Fruit fly (Drosophila melanogaster): ENCODE data around the gene CG11563.

CG11563 gene

DNA sequence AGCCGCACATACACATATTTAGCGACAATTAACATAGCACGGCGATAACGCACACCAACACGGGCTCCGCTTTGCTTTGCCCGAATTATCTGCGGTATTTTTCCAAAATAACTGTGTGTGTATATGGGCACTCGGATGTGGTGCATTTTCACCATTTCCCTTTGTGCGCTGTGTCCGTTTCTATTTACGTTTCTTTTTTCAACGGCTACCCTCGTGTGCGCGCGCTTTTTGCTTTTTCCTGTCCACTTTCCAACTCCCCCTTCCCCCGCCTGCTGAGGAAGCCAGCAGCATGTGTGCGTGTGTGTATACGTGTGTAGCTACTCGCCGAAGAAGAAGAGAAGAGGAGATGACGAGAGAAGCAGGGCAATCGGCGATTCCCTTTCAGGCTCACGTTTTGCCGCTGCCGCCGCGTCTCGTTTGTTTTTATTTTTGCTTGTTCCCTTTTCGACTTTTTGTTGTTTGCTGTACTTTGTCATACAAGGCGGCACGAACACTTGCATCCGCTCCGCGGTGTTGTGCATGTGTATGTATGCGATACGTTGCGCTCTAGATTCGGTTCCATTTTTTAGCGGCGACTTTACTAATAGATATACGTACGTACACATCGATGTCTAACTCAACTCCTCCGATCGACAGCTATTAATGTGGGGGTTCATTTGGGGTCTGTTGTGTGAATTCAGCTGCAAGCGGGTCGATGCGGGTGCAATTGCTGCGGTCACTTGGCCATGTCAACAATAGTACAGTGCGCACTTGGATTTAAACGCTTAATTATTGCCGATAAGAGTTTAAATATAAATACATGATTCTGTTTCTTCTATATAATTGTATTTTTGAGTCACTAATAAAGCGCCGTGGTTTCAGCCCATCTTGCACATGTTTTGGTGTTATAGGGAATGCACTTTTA, 11.5 kb downstream of the CG11563 start (continued):
- TF ChIP-seq CG34376 (GFP tag; optimal IDR thresholded peaks at IDR 0.05) (peak; percentile 20), CG4707 (GFP tag; optimal IDR thresholded peaks at IDR 0.05) (no peak), luna (GFP tag; optimal IDR thresholded peaks at IDR 0.05) (no peak), zen2 (GFP tag; IDR thresholded peaks at IDR 0.05; ENCODE audit: partially characterized antibody) (no peak), bsh (GFP tag; optimal IDR thresholded peaks at IDR 0.05) (peak in 1 of 2 experiments; percentile 60), CG2116 (GFP tag; optimal IDR thresholded peaks at IDR 0.05) (peak; percentile 8), her (GFP tag; optimal IDR thresholded peaks at IDR 0.05) (peak; percentile 7), CG10543 (GFP tag; optimal IDR thresholded peaks at IDR 0.05) (peak; percentile 77), sd (tag; optimal IDR thresholded peaks at IDR 0.05) (peak; percentile 92), mirr (GFP tag; optimal IDR thresholded peaks at IDR 0.05) (peak; percentile 37), CG17912 (GFP tag; optimal IDR thresholded peaks at IDR 0.05) (peak; percentile 38), odd (GFP tag; optimal IDR thresholded peaks at IDR 0.05) (peak; percentile 65), CG8924 (tag; optimal IDR thresholded peaks at IDR 0.05) (peak; percentile 48), oc (tag; optimal IDR thresholded peaks at IDR 0.05) (peak; percentile 7), CG13424 (tag; optimal IDR thresholded peaks at IDR 0.05) (peak; percentile 9), Dp (GFP tag; optimal IDR thresholded peaks at IDR 0.05) (peak; percentile 58), YL-1 (GFP tag; optimal IDR thresholded peaks at IDR 0.05) (peak; percentile 51), tll (GFP tag; optimal IDR thresholded peaks at IDR 0.05) (peak in 1 of 2 experiments; percentile 77), HmgZ (tag; optimal IDR thresholded peaks at IDR 0.05) (peak; percentile 51), kah (GFP tag; optimal IDR thresholded peaks at IDR 0.05) (peak; percentile 72), Rfx (GFP tag; IDR thresholded peaks at IDR 0.05) (no peak), CG2678 (tag; optimal IDR thresholded peaks at IDR 0.05) (no peak), CG6813 (GFP tag; optimal IDR thresholded peaks at IDR 0.05) (peak; percentile 32), sug (tag; optimal IDR thresholded peaks at IDR 0.05) (peak; percentile 54), twi (tag; optimal IDR thresholded peaks at IDR 0.05) (peak; percentile 59), Vsx1 (GFP tag; optimal IDR thresholded peaks at IDR 0.05) (peak; percentile 9), br (optimal IDR thresholded peaks at IDR 0.05) (no peak), trem (tag; optimal IDR thresholded peaks at IDR 0.05) (peak; percentile 8), aop (GFP tag; IDR thresholded peaks at IDR 0.05) (no peak), fru (optimal IDR thresholded peaks at IDR 0.05) (peak; percentile 1), klu (GFP tag; IDR thresholded peaks at IDR 0.05) (no peak), CHES-1-like (GFP tag; optimal IDR thresholded peaks at IDR 0.05) (peak; percentile 33), CG7839 (tag; optimal IDR thresholded peaks at IDR 0.05) (no peak), Pdp1 (GFP tag; optimal IDR thresholded peaks at IDR 0.05) (no peak), insv (GFP tag; optimal IDR thresholded peaks at IDR 0.05) (peak in 1 of 2 experiments; percentile 13), Antp (GFP tag; optimal IDR thresholded peaks at IDR 0.05) (peak; percentile 9), CG15479 (GFP tag; optimal IDR thresholded peaks at IDR 0.05) (peak; percentile 95), nerfin-1 (tag; optimal IDR thresholded peaks at IDR 0.05) (peak; percentile 74), CG15514 (GFP tag; optimal IDR thresholded peaks at IDR 0.05) (peak; percentile 38), CG12071 (GFP tag; optimal IDR thresholded peaks at IDR 0.05) (peak; percentile 29), kni (GFP tag; optimal IDR thresholded peaks at IDR 0.05) (peak; percentile 89), gcm (GFP tag; optimal IDR thresholded peaks at IDR 0.05) (peak; percentile 80), CG13296 (GFP tag; optimal IDR thresholded peaks at IDR 0.05) (no peak), MESR4 (GFP tag; optimal IDR thresholded peaks at IDR 0.05) (peak; percentile 62), pros (GFP tag; optimal IDR thresholded peaks at IDR 0.05) (peak; percentile 44), sens (GFP tag) (peak; percentile 80), chn (GFP tag; optimal IDR thresholded peaks at IDR 0.05) (peak; percentile 7)
